Worm (Caenorhabditis elegans): Measurements from ENCODE around the gene C23G10.10.
A peak's percentile ranks its signal among the peaks of the same experiment; 100 is the strongest.

The C23G10.10 gene

ce11 chrIII:6256675-6257074 lies 42.9 kb upstream of the C23G10.10 start, which contains the start of gene srg-9:
srg-9 (minus strand) TSS chrIII:6256775.
- no peak for TF ChIP-seq bed-2 (GFP tag; IDR thresholded peaks at IDR 0.05)
- no peak for TF ChIP-seq ets-4 (GFP tag; optimal IDR thresholded peaks at IDR 0.05)
- TF ChIP-seq nhr-27 (tag; optimal IDR thresholded peaks at IDR 0.05) = no peak
- TF ChIP-seq Y56A3A.18 (GFP tag; IDR thresholded peaks at IDR 0.05) = no peak
- no peak for TF ChIP-seq aptf-3 (GFP tag; IDR thresholded peaks at IDR 0.05)

ce11 chrIII:6254737-6255136 lies 40.9 kb upstream of the C23G10.10 start, which contains the start of gene srg-8:
srg-8 (minus strand) TSS chrIII:6254837.
- no peak for TF ChIP-seq lin-35 (GFP tag; optimal IDR thresholded peaks at IDR 0.05)
- TF ChIP-seq egrh-3 (GFP tag; IDR thresholded peaks at IDR 0.05) = no peak
- TF ChIP-seq chd-7 (tag; optimal IDR thresholded peaks at IDR 0.05) = no peak
- TF ChIP-seq snpc-4 (GFP tag; optimal IDR thresholded peaks at IDR 0.05) = no peak
- TF ChIP-seq snpc-4 (tag; optimal IDR thresholded peaks at IDR 0.05) = no peak
- TF ChIP-seq mel-28 (tag; optimal IDR thresholded peaks at IDR 0.05; ENCODE audit: borderline replicate concordance) = no peak
- TF ChIP-seq rcor-1 (GFP tag; IDR thresholded peaks at IDR 0.05) = no peak
- TF ChIP-seq attf-6 (GFP tag; IDR thresholded peaks at IDR 0.05) = no peak
- no peak for TF ChIP-seq F39B2.1 (GFP tag; IDR thresholded peaks at IDR 0.05)
- no peak for TF ChIP-seq tbp1 (GFP tag; optimal IDR thresholded peaks at IDR 0.05)
- no peak for TF ChIP-seq lin-40 (tag; optimal IDR thresholded peaks at IDR 0.05)
- TF ChIP-seq sptf-2 (GFP tag; optimal IDR thresholded peaks at IDR 0.05) = no peak
- TF ChIP-seq rpc-1 (optimal IDR thresholded peaks at IDR 0.05) = no peak
- TF ChIP-seq rpc-1 (tag; optimal IDR thresholded peaks at IDR 0.05) = no peak

- no peak for TF ChIP-seq Y67H2A.10 (GFP tag; conservative IDR thresholded peaks at IDR 0.05)
- TF ChIP-seq snpc-4 (GFP tag; optimal IDR thresholded peaks at IDR 0.05) = no peak
- no peak for TF ChIP-seq snpc-4 (tag; optimal IDR thresholded peaks at IDR 0.05)
- TF ChIP-seq zfh-2 (GFP tag; conservative IDR thresholded peaks at IDR 0.05) = no peak
- no peak for TF ChIP-seq lin-54 (GFP tag; optimal IDR thresholded peaks at IDR 0.05)
- TF ChIP-seq efl-1 (GFP tag; optimal IDR thresholded peaks at IDR 0.05) = no peak
- TF ChIP-seq nhr-90 (tag; optimal IDR thresholded peaks at IDR 0.05) = no peak
- TF ChIP-seq mel-28 (tag; optimal IDR thresholded peaks at IDR 0.05; ENCODE audit: borderline replicate concordance) = no peak
- no peak for TF ChIP-seq Y95B8A.8 (GFP tag; IDR thresholded peaks at IDR 0.05)
- TF ChIP-seq egl-44 (GFP tag; IDR thresholded peaks at IDR 0.05) = no peak
- no peak for TF ChIP-seq mes-4 (tag; optimal IDR thresholded peaks at IDR 0.05)
Observed at ce11 chrIII:6251511-6251910, 37.7 kb upstream of the C23G10.10 start, which contains the start of gene amdh-1. amdh-1 (plus strand) TSS chrIII:6251811.

- no peak for TF ChIP-seq nhr-120 (GFP tag; IDR thresholded peaks at IDR 0.05)
- no peak for TF ChIP-seq unc-130 (GFP tag; optimal IDR thresholded peaks at IDR 0.05)
- TF ChIP-seq aptf-2 (GFP tag; conservative IDR thresholded peaks at IDR 0.05) = no peak
- TF ChIP-seq lsl-1 (GFP tag; optimal IDR thresholded peaks at IDR 0.05) = peak; percentile 8
- no peak for TF ChIP-seq F57C9.4 (tag; optimal IDR thresholded peaks at IDR 0.05)
- TF ChIP-seq F33H1.4 (GFP tag; IDR thresholded peaks at IDR 0.05) = peak; percentile 69
- no peak for TF ChIP-seq F10E7.11 (tag; optimal IDR thresholded peaks at IDR 0.05)
- no peak for TF ChIP-seq hsf-1 (GFP tag; IDR thresholded peaks at IDR 0.05)
- TF ChIP-seq B0019.2 (GFP tag; conservative IDR thresholded peaks at IDR 0.05) = no peak
- no peak for TF ChIP-seq mcd-1 (GFP tag; IDR thresholded peaks at IDR 0.05)
- TF ChIP-seq nhr-27 (tag; optimal IDR thresholded peaks at IDR 0.05) = no peak
- TF ChIP-seq sptf-2 (GFP tag; optimal IDR thresholded peaks at IDR 0.05) = no peak
- TF ChIP-seq hmg-1.2 (GFP tag; IDR thresholded peaks at IDR 0.05) = peak; percentile 27; the same call in 1 of the 2 replicates
- peak in 1 of 2 experiments; percentile 27 for TF ChIP-seq let-607 (tag; optimal IDR thresholded peaks at IDR 0.05)
- TF ChIP-seq ztf-25 (GFP tag; IDR thresholded peaks at IDR 0.05) = no peak
Observed at ce11 chrIII:6248064-6248687, 34.4 kb upstream of the C23G10.10 start, which contains the start of the genes gen-1 and stt-3. gen-1 (minus strand) TSS chrIII:6248158. stt-3 (plus strand) TSS chrIII:6248637.
